Worm (Caenorhabditis elegans): ENCODE results near the gene CD4.1.

The CD4.1 gene

ce11 chrV:5593406-5593805 lies 12.9 kb upstream of the CD4.1 start, which contains the start of gene mrpl-48:
Gene mrpl-48, plus strand, starts transcription at chrV:5593706.
- TF ChIP-seq unc-130 (GFP tag; optimal IDR thresholded peaks at IDR 0.05) (no peak), daf-8 (GFP tag; IDR thresholded peaks at IDR 0.05) (no peak), nhr-77 (tag; optimal IDR thresholded peaks at IDR 0.05) (no peak), nhr-28 (tag; optimal IDR thresholded peaks at IDR 0.05) (no peak), F49E8.2 (tag; optimal IDR thresholded peaks at IDR 0.05; ENCODE audit: borderline replicate concordance) (no peak), snpc-1.2 (GFP tag; IDR thresholded peaks at IDR 0.05) (no peak), ceh-20 (GFP tag; IDR thresholded peaks at IDR 0.05) (no peak), F37D6.2 (tag; optimal IDR thresholded peaks at IDR 0.05) (no peak), ZK546.5 (tag; optimal IDR thresholded peaks at IDR 0.05) (no peak), skn-1 (tag; optimal IDR thresholded peaks at IDR 0.05) (no peak)

- TF ChIP-seq aha-1 (tag) = peak; percentile 44
- no peak for TF ChIP-seq unc-62 (GFP tag; optimal IDR thresholded peaks at IDR 0.05 in 1 of 2)
- TF ChIP-seq unc-62 (tag; optimal IDR thresholded peaks at IDR 0.05) = no peak
Observed at ce11 chrV:5594315-5594714, 12.0 kb upstream of the CD4.1 start, which contains the start of gene crn-2. Gene crn-2, plus strand, starts transcription at chrV:5594615.

- no peak for TF ChIP-seq zfp-3 (GFP tag; conservative IDR thresholded peaks at IDR 0.05)
- TF ChIP-seq hlh-30 (tag; optimal IDR thresholded peaks at IDR 0.05; ENCODE audit: insufficient read depth) = peak; percentile 24
- TF ChIP-seq ceh-20 (GFP tag; IDR thresholded peaks at IDR 0.05) = no peak
- peak; percentile 91 for TF ChIP-seq lin-38 (GFP tag; IDR thresholded peaks at IDR 0.05)
- TF ChIP-seq Y105C5A.15 (GFP tag; IDR thresholded peaks at IDR 0.05) = no peak
- no peak for TF ChIP-seq saeg-2 (GFP tag; IDR thresholded peaks at IDR 0.05)
- no peak for TF ChIP-seq pha-4 (GFP tag; IDR thresholded peaks at IDR 0.05)
- TF ChIP-seq pha-4 (tag; optimal IDR thresholded peaks at IDR 0.05) = peak; percentile 15
- peak; percentile 91 for TF ChIP-seq aha-1 (tag)
- peak; percentile 67 for TF ChIP-seq mes-2 (tag; optimal IDR thresholded peaks at IDR 0.05; ENCODE audit: poor library complexity, severe bottlenecking)
- TF ChIP-seq dpl-1 (GFP tag; optimal IDR thresholded peaks at IDR 0.05) = peak; percentile 88
- no peak for TF ChIP-seq unc-39 (tag; optimal IDR thresholded peaks at IDR 0.05)
- peak; percentile 56 for TF ChIP-seq nhr-6 (tag; optimal IDR thresholded peaks at IDR 0.05)
- no peak for TF ChIP-seq nhr-28 (tag; optimal IDR thresholded peaks at IDR 0.05)
- peak in 1 of 2 experiments; percentile 54 for TF ChIP-seq lsy-2 (tag; optimal IDR thresholded peaks at IDR 0.05)
- TF ChIP-seq snpc-4 (tag; optimal IDR thresholded peaks at IDR 0.05) = peak; percentile 6
- no peak for TF ChIP-seq nhr-77 (tag; optimal IDR thresholded peaks at IDR 0.05)
Observed at ce11 chrV:5596391-5597030, 9.8 kb upstream of the CD4.1 start, which contains the start of gene zhit-1. Gene zhit-1, minus strand, starts transcription at chrV:5596551.

DNA sequence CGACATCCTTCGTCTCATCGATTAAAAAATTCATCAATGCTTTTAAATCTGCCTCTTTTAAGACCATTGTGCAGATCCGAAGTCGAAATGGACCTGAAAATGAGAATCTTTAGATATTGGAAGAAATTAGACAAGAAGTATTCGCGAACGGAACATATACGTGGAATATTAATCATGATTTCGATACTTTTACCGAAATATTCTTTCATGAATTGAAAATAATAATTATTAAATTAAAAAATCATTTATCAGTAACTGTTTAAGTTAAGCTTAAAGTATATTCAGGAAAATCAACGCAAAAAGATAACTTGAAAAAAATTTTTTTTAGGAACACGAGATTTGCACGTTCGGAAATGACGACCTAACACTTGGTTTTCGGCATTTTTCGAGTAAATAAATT lies 5.1 kb upstream of the CD4.1 start, which contains the start of gene CD4.8:
TSS of gene CD4.8 (minus strand) at position 101 of the 400 bp plus-strand sequence.
- TF ChIP-seq spr-1 (tag; optimal IDR thresholded peaks at IDR 0.05) (no peak), nhr-102 (tag; optimal IDR thresholded peaks at IDR 0.05) (no peak), T20F7.1 (GFP tag; optimal IDR thresholded peaks at IDR 0.05) (no peak), ama-1 (optimal IDR thresholded peaks at IDR 0.05) (no peak), lin-1 (GFP tag; IDR thresholded peaks at IDR 0.05) (no peak), lin-15B (tag; optimal IDR thresholded peaks at IDR 0.05) (no peak), F49E8.2 (tag; optimal IDR thresholded peaks at IDR 0.05; ENCODE audit: borderline replicate concordance) (no peak), madf-9 (GFP tag; conservative IDR thresholded peaks at IDR 0.05) (no peak), mxl-2 (GFP tag; conservative IDR thresholded peaks at IDR 0.05) (no peak), ceh-20 (GFP tag; IDR thresholded peaks at IDR 0.05) (no peak), hlh-11 (tag; optimal IDR thresholded peaks at IDR 0.05) (no peak), mxl-3 (GFP tag; optimal IDR thresholded peaks at IDR 0.05) (no peak), zfp-2 (tag; optimal IDR thresholded peaks at IDR 0.05) (no peak)

Measured in whole organism, L4 larva.